Worm (Caenorhabditis elegans) whole organism, early embryonic: ENCODE data around the gene srh-292.

Experiments
- B0310.2 ChIP-seq: sonication (generic microtip); optimal IDR thresholded peaks from 2 replicates; lab custom pipeline; 2016; ENCODE audit warnings: mild to moderate bottlenecking, missing genetic modification characterization, missing compliant biosample characterization
- aly-1 ChIP-seq: sonication (generic microtip); optimal IDR thresholded peaks from 2 replicates; lab custom pipeline; 2016; ENCODE audit warnings: missing genetic modification characterization, missing compliant biosample characterization
- ama-1 ChIP-seq: fragments of 150-350 bp; optimal IDR thresholded peaks from 2 replicates; lab custom pipeline; 2014
- flt-1 ChIP-seq: fragments of 200-800 bp; sonication (Bioruptor generic); IDR thresholded peaks from 2 replicates; pipeline ENCODE4 v1.3.6; 2022; ENCODE audit warnings: missing genetic modification characterization, missing compliant biosample characterization
- hmg-4 ChIP-seq: fragments of 200-800 bp; sonication (Bioruptor generic); optimal IDR thresholded peaks from 2 replicates; lab custom pipeline; 2018; ENCODE audit warnings: mild to moderate bottlenecking, missing genetic modification characterization, missing compliant biosample characterization
- hnd-1 ChIP-seq: sonication (generic microtip); optimal IDR thresholded peaks from 2 replicates; lab custom pipeline; 2016; ENCODE audit warnings: missing genetic modification characterization, missing compliant biosample characterization
- pes-1 ChIP-seq: fragments of 200-800 bp; sonication (Bioruptor generic); IDR thresholded peaks from 2 replicates; pipeline ENCODE4 v1.3.6; 2022; ENCODE audit warnings: missing genetic modification reagents, missing genetic modification characterization, missing compliant biosample characterization
- tbx-37 ChIP-seq: fragments of 200-800 bp; sonication (Bioruptor generic); conservative IDR thresholded peaks from 2 replicates; pipeline ENCODE4 v1.3.6; 2022; ENCODE audit warnings: missing genetic modification reagents, missing genetic modification characterization, missing compliant biosample characterization

ce11 chrV:17793986-17794385, 8.6 kb upstream of the srh-292 start, which contains the start of gene srh-289:
- TF ChIP-seq hmg-4, result no peak
- TF ChIP-seq ama-1 (lab: Kevin White, UChicago), result no peak
- no peak for TF ChIP-seq aly-1
- no peak for TF ChIP-seq pes-1 (GFP tag; lab: Robert Waterston, UW)
- no peak for TF ChIP-seq hnd-1 (tag; lab: Kevin White, UChicago)
- no peak for TF ChIP-seq flt-1
- TF ChIP-seq B0310.2 (tag; lab: Kevin White, UChicago), result no peak
- no peak for TF ChIP-seq tbx-37 (GFP tag; lab: Robert Waterston, UW)
